Fruit fly (Drosophila melanogaster): Measurements from ENCODE around the gene Thor.
A peak's percentile ranks its signal among the peaks of the same experiment; 100 is the strongest.

The Thor gene

DNA sequence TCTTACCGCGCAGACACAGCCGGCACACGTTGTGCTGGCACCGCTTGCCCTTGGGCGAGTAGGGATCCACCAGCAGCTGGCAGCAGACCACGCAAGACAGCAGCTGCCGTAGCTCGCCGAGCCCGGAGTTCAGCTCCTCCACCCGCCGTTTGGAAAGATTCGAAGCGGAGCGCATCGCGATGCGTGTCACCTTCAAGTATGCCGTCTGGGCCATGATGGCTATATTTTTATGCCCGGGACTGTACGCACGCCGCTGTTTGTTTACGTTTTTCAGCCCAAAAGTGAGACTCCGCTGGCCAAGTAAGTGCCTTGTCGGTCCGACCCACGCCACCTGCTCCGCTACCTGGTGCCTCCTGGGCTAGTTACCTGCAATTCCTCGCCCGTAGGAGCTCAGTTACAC lies 12.8 kb upstream of the Thor start:
- 0 out of 2 replicates have a peak, but pooled peaks have one; percentile 11 for TF ChIP-seq Nf-YA (GFP tag; IDR thresholded peaks at IDR 0.05)
- peak; percentile 51 for TF ChIP-seq Med (GFP tag)
- TF ChIP-seq Rfx (GFP tag; IDR thresholded peaks at IDR 0.05) = 0 out of 2 replicates have a peak, but pooled peaks have one; percentile 20
- 0 out of 2 replicates have a peak, but pooled peaks have one; percentile 18 for TF ChIP-seq slbo (GFP tag; IDR thresholded peaks at IDR 0.05)
- TF ChIP-seq CG11696 (GFP tag; IDR thresholded peaks at IDR 0.05) = peak; percentile 76
- TF ChIP-seq Drgx (GFP tag; IDR thresholded peaks at IDR 0.05) = 0 out of 2 replicates have a peak, but pooled peaks have one; percentile 16
- TF ChIP-seq sens (GFP tag) = peak; percentile 24
- TF ChIP-seq Pdp1 (GFP tag; optimal IDR thresholded peaks at IDR 0.05) = no peak
- peak; percentile 45; the same call in 2 of the 3 replicates for TF ChIP-seq CG11695 (GFP tag; IDR thresholded peaks at IDR 0.05)
- TF ChIP-seq dmrt99B (tag; optimal IDR thresholded peaks at IDR 0.05) = no peak

DNA sequence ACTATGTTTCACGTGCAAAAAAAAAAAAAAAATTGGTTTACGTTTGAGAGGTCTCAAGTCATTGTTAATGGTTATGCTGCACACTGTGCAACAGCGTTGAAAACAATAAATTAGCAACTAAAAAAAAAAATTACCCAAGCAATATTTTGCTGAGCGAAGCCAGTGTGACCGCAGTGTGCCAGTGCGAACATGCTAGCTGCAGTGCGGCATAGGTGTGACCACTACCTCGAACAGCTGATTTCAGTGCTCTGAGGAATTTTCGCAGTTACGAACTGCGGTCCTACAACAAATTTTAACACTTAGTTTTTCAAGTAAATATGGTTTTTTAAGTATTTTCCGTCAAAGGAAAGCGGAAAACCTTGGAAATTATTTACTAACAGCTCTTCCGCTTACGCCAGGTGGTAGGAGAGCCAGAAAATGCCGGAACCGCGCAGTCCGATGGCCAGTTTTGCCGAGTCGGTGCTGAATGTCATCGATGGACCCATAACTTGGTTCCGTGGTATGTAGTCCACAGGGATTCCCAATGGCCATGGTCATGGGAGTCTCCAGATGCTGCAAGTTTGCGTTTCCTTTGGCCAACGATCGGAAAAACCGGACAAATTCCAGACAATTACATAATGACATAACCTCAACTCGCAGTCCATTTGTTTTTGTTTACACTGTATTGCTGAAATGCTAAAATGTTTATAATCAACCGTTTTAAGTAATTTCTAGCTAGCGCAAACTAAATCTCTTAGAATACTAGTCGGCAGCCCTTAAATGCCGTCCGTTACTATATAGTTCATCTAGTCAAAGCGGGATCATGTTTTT lies 12.1 kb upstream of the Thor start, which contains the start of the genes msl-2 and ND-PDSW:
Gene msl-2 (minus strand): TSS at position 195 of the 810 bp plus-strand sequence.
Gene ND-PDSW (plus strand): TSS at position 240 of the 810 bp plus-strand sequence.
- TF ChIP-seq CG17186 (GFP tag; optimal IDR thresholded peaks at IDR 0.05) (peak; percentile 6), pzg (GFP tag; optimal IDR thresholded peaks at IDR 0.05) (peak; percentile 89), Drgx (GFP tag; IDR thresholded peaks at IDR 0.05) (0 out of 2 replicates have a peak, but pooled peaks have one; percentile 22), Sry-δ (GFP tag; optimal IDR thresholded peaks at IDR 0.05) (peak; percentile 35), Taf1 (GFP tag; IDR thresholded peaks at IDR 0.05) (no peak), CG16813 (GFP tag; IDR thresholded peaks at IDR 0.05; ENCODE audit: partially characterized antibody) (peak; percentile 45; the same call in 2 of the 3 replicates), MESR4 (GFP tag; optimal IDR thresholded peaks at IDR 0.05) (peak; percentile 37), Doc3 (GFP tag; IDR thresholded peaks at IDR 0.05; ENCODE audit: partially characterized antibody) (no peak), amos (GFP tag; IDR thresholded peaks at IDR 0.05; ENCODE audit: partially characterized antibody) (peak; percentile 7; the same call in 1 of the 2 replicates), Dref (GFP tag; IDR thresholded peaks at IDR 0.05) (peak; percentile 33; the same call in 1 of the 2 replicates), HmgZ (tag; optimal IDR thresholded peaks at IDR 0.05) (peak; percentile 41), Bteb2 (GFP tag; optimal IDR thresholded peaks at IDR 0.05) (no peak), dmrt99B (tag; optimal IDR thresholded peaks at IDR 0.05) (no peak), cato (GFP tag; optimal IDR thresholded peaks at IDR 0.05; ENCODE audit: borderline replicate concordance) (no peak), E2f1 (GFP tag; IDR thresholded peaks at IDR 0.05) (no peak), CG8388 (GFP tag; optimal IDR thresholded peaks at IDR 0.05) (no peak), CG9797 (GFP tag; optimal IDR thresholded peaks at IDR 0.05) (peak; percentile 96), CG14441 (GFP tag; IDR thresholded peaks at IDR 0.05) (no peak), ac (GFP tag; optimal IDR thresholded peaks at IDR 0.05) (no peak), HLHmδ (GFP tag; optimal IDR thresholded peaks at IDR 0.05) (peak; percentile 22), Pdp1 (GFP tag; optimal IDR thresholded peaks at IDR 0.05) (peak in 1 of 2 experiments; percentile 96), CG10267 (tag; optimal IDR thresholded peaks at IDR 0.05) (peak; percentile 49), CG13287 (GFP tag; IDR thresholded peaks at IDR 0.05; ENCODE audit: partially characterized antibody) (peak; percentile 31; the same call in 1 of the 2 replicates), CG11456 (GFP tag; IDR thresholded peaks at IDR 0.05) (no peak), CG14710 (tag; optimal IDR thresholded peaks at IDR 0.05) (peak; percentile 82), trem (tag; optimal IDR thresholded peaks at IDR 0.05) (peak; percentile 23), dimm (GFP tag; IDR thresholded peaks at IDR 0.05) (no peak), CG34224 (GFP tag; IDR thresholded peaks at IDR 0.05; ENCODE audit: partially characterized antibody) (0 out of 3 replicates have a peak, but pooled peaks have one; percentile 10), CG32772 (GFP tag; IDR thresholded peaks at IDR 0.05) (0 out of 2 replicates have a peak, but pooled peaks have one; percentile 25), stwl (tag; optimal IDR thresholded peaks at IDR 0.05) (peak; percentile 41), CG31224 (GFP tag; IDR thresholded peaks at IDR 0.05) (no peak), CG17802 (tag; optimal IDR thresholded peaks at IDR 0.05) (peak; percentile 68), CG7745 (tag; optimal IDR thresholded peaks at IDR 0.05) (no peak), Ets97D (GFP tag; optimal IDR thresholded peaks at IDR 0.05) (peak; percentile 20), ato (GFP tag; IDR thresholded peaks at IDR 0.05; ENCODE audit: partially characterized antibody) (no peak), CG8089 (GFP tag; optimal IDR thresholded peaks at IDR 0.05) (no peak), CG2116 (GFP tag; optimal IDR thresholded peaks at IDR 0.05) (peak; percentile 51), Ets65A (GFP tag) (peak; percentile 12), CG7357 (GFP tag; IDR thresholded peaks at IDR 0.05) (peak; percentile 92)
